Worm (Caenorhabditis elegans): ENCODE results near the gene T21D12.12.
A peak's percentile ranks its signal among the peaks of the same experiment; 100 is the strongest.

The T21D12.12 gene

ce11 chrIV:255379-255857 lies 10.8 kb upstream of the T21D12.12 start, which contains the start of gene rcat-1:
TSS of gene rcat-1 (minus strand) at chrIV:255429.
- TF ChIP-seq med-1 (GFP tag; optimal IDR thresholded peaks at IDR 0.05; ENCODE audit: insufficient read depth) (no peak), flt-1 (GFP tag; IDR thresholded peaks at IDR 0.05) (peak; percentile 69), ztf-29 (GFP tag; IDR thresholded peaks at IDR 0.05) (no peak), tab-1 (GFP tag; IDR thresholded peaks at IDR 0.05) (no peak), ztf-23 (GFP tag; IDR thresholded peaks at IDR 0.05) (peak; percentile 51; the same call in 1 of the 2 replicates), cog-1 (tag; optimal IDR thresholded peaks at IDR 0.05) (peak; percentile 63)

ce11 chrIV:257095-257494 lies 9.2 kb upstream of the T21D12.12 start, which contains the start of gene R02D3.8:
TSS of gene R02D3.8 (minus strand) at chrIV:257203.
- no peak for TF ChIP-seq flt-1 (GFP tag; IDR thresholded peaks at IDR 0.05)
- no peak for TF ChIP-seq tab-1 (GFP tag; IDR thresholded peaks at IDR 0.05)
- TF ChIP-seq klf-2 (GFP tag; conservative IDR thresholded peaks at IDR 0.05) = no peak
- no peak for TF ChIP-seq ref-1 (GFP tag; conservative IDR thresholded peaks at IDR 0.05)
- TF ChIP-seq med-1 (GFP tag; optimal IDR thresholded peaks at IDR 0.05; ENCODE audit: insufficient read depth) = no peak
- no peak for TF ChIP-seq ztf-23 (GFP tag; IDR thresholded peaks at IDR 0.05)
- TF ChIP-seq cog-1 (tag; optimal IDR thresholded peaks at IDR 0.05) = no peak
- TF ChIP-seq ztf-29 (GFP tag; IDR thresholded peaks at IDR 0.05) = no peak
- TF ChIP-seq T22C8.4 (GFP tag; IDR thresholded peaks at IDR 0.05) = no peak

- TF ChIP-seq tab-1 (GFP tag; IDR thresholded peaks at IDR 0.05) (no peak), ref-1 (GFP tag; conservative IDR thresholded peaks at IDR 0.05) (no peak), ztf-23 (GFP tag; IDR thresholded peaks at IDR 0.05) (no peak)
Observed at ce11 chrIV:258362-258761, 7.9 kb upstream of the T21D12.12 start.

ce11 chrIV:259142-259541 lies 7.1 kb upstream of the T21D12.12 start, which contains the start of gene dpy-9:
TSS of gene dpy-9 (minus strand) at chrIV:259204.
- TF ChIP-seq ref-1 (GFP tag; conservative IDR thresholded peaks at IDR 0.05) (no peak), med-1 (GFP tag; optimal IDR thresholded peaks at IDR 0.05; ENCODE audit: insufficient read depth) (no peak), T22C8.4 (GFP tag; IDR thresholded peaks at IDR 0.05) (no peak), ztf-29 (GFP tag; IDR thresholded peaks at IDR 0.05) (no peak), ztf-23 (GFP tag; IDR thresholded peaks at IDR 0.05) (no peak), klf-2 (GFP tag; conservative IDR thresholded peaks at IDR 0.05) (no peak), flt-1 (GFP tag; IDR thresholded peaks at IDR 0.05) (no peak), tab-1 (GFP tag; IDR thresholded peaks at IDR 0.05) (no peak), cog-1 (tag; optimal IDR thresholded peaks at IDR 0.05) (no peak)

- TF ChIP-seq ztf-29 (GFP tag; IDR thresholded peaks at IDR 0.05) = no peak
- TF ChIP-seq ztf-23 (GFP tag; IDR thresholded peaks at IDR 0.05) = no peak
- no peak for TF ChIP-seq ref-1 (GFP tag; conservative IDR thresholded peaks at IDR 0.05)
- TF ChIP-seq med-1 (GFP tag; optimal IDR thresholded peaks at IDR 0.05; ENCODE audit: insufficient read depth) = no peak
- TF ChIP-seq tab-1 (GFP tag; IDR thresholded peaks at IDR 0.05) = no peak
- TF ChIP-seq T22C8.4 (GFP tag; IDR thresholded peaks at IDR 0.05) = peak; percentile 42; the same call in 1 of the 2 replicates
- no peak for TF ChIP-seq klf-2 (GFP tag; conservative IDR thresholded peaks at IDR 0.05)
- 0 out of 2 replicates have a peak, but pooled peaks have one; percentile 59 for TF ChIP-seq flt-1 (GFP tag; IDR thresholded peaks at IDR 0.05)
- TF ChIP-seq cog-1 (tag; optimal IDR thresholded peaks at IDR 0.05) = no peak
Observed at ce11 chrIV:261607-262006, 4.6 kb upstream of the T21D12.12 start, which contains the start of gene pqbp-1.1. TSS of gene pqbp-1.1 (minus strand) at chrIV:261683.

- TF ChIP-seq tab-1 (GFP tag; IDR thresholded peaks at IDR 0.05) = no peak
- no peak for TF ChIP-seq med-1 (GFP tag; optimal IDR thresholded peaks at IDR 0.05; ENCODE audit: insufficient read depth)
Observed at ce11 chrIV:262460-262859, 3.8 kb upstream of the T21D12.12 start.

ce11 chrIV:264182-264709 lies 2.0 kb upstream of the T21D12.12 start, which contains the start of gene pat-6:
TSS of gene pat-6 (minus strand) at chrIV:264232.
- no peak for TF ChIP-seq ztf-29 (GFP tag; IDR thresholded peaks at IDR 0.05)
- TF ChIP-seq T22C8.4 (GFP tag; IDR thresholded peaks at IDR 0.05) = peak; percentile 59
- TF ChIP-seq ztf-23 (GFP tag; IDR thresholded peaks at IDR 0.05) = no peak

ce11 chrIV:269107-269506 lies 2.9 kb downstream of the T21D12.12 start, which contains the start of gene T21D12.11:
TSS of gene T21D12.11 (plus strand) at chrIV:269407.
- TF ChIP-seq cog-1 (tag; optimal IDR thresholded peaks at IDR 0.05) (no peak), ref-1 (GFP tag; conservative IDR thresholded peaks at IDR 0.05) (no peak), med-1 (GFP tag; optimal IDR thresholded peaks at IDR 0.05; ENCODE audit: insufficient read depth) (no peak), T22C8.4 (GFP tag; IDR thresholded peaks at IDR 0.05) (no peak), ztf-23 (GFP tag; IDR thresholded peaks at IDR 0.05) (no peak), tab-1 (GFP tag; IDR thresholded peaks at IDR 0.05) (no peak), klf-2 (GFP tag; conservative IDR thresholded peaks at IDR 0.05) (no peak), flt-1 (GFP tag; IDR thresholded peaks at IDR 0.05) (no peak), ztf-29 (GFP tag; IDR thresholded peaks at IDR 0.05) (no peak)

- TF ChIP-seq cog-1 (tag; optimal IDR thresholded peaks at IDR 0.05) = no peak
- no peak for TF ChIP-seq klf-2 (GFP tag; conservative IDR thresholded peaks at IDR 0.05)
- no peak for TF ChIP-seq T22C8.4 (GFP tag; IDR thresholded peaks at IDR 0.05)
- no peak for TF ChIP-seq med-1 (GFP tag; optimal IDR thresholded peaks at IDR 0.05; ENCODE audit: insufficient read depth)
- TF ChIP-seq ref-1 (GFP tag; conservative IDR thresholded peaks at IDR 0.05) = no peak
- no peak for TF ChIP-seq ztf-23 (GFP tag; IDR thresholded peaks at IDR 0.05)
- no peak for TF ChIP-seq tab-1 (GFP tag; IDR thresholded peaks at IDR 0.05)
- TF ChIP-seq flt-1 (GFP tag; IDR thresholded peaks at IDR 0.05) = no peak
- no peak for TF ChIP-seq ztf-29 (GFP tag; IDR thresholded peaks at IDR 0.05)
Observed at ce11 chrIV:273299-273698, 7.1 kb downstream of the T21D12.12 start, which contains the start of gene srh-282. TSS of gene srh-282 (minus strand) at chrIV:273399.

ce11 chrIV:274185-274584 lies 7.9 kb downstream of the T21D12.12 start, which contains the start of gene sma-10:
TSS of gene sma-10 (plus strand) at chrIV:274420.
- TF ChIP-seq ztf-23 (GFP tag; IDR thresholded peaks at IDR 0.05) (no peak), med-1 (GFP tag; optimal IDR thresholded peaks at IDR 0.05; ENCODE audit: insufficient read depth) (no peak), cog-1 (tag; optimal IDR thresholded peaks at IDR 0.05) (no peak), T22C8.4 (GFP tag; IDR thresholded peaks at IDR 0.05) (no peak), tab-1 (GFP tag; IDR thresholded peaks at IDR 0.05) (no peak), flt-1 (GFP tag; IDR thresholded peaks at IDR 0.05) (no peak), ref-1 (GFP tag; conservative IDR thresholded peaks at IDR 0.05) (no peak), klf-2 (GFP tag; conservative IDR thresholded peaks at IDR 0.05) (no peak), ztf-29 (GFP tag; IDR thresholded peaks at IDR 0.05) (no peak)
